Worm (Caenorhabditis elegans) whole organism, L1 larva: ENCODE measurements around the gene cyp-44A1.

Source experiments
- ceh-8 ChIP-seq: fragments of 200-800 bp; sonication (Bioruptor generic); optimal IDR thresholded peaks from 2 replicates; lab custom pipeline; 2018; ENCODE audit warnings: mild to moderate bottlenecking, missing genetic modification characterization, moderate library complexity, missing compliant biosample characterization
- lin-39 ChIP-seq: fragments of 150-350 bp; optimal IDR thresholded peaks from 2 replicates; lab custom pipeline; 2014; ENCODE audit warnings: missing biosample characterization, missing genetic modification reagents, missing genetic modification characterization
- mdl-1 ChIP-seq, 2 experiments: fragments of 150-350 bp; optimal IDR thresholded peaks; 2 replicates each; lab custom pipeline; 2014 to 2017; ENCODE audit warnings: missing biosample characterization in 2 of 2, missing genetic modification characterization in 2 of 2, inconsistent platforms in 1 of 2
- mep-1 ChIP-seq: fragments of 150-350 bp; optimal IDR thresholded peaks from 2 replicates; lab custom pipeline; 2014; ENCODE audit warnings: missing biosample characterization, missing genetic modification characterization
- pag-3 ChIP-seq: sonication (generic microtip); optimal IDR thresholded peaks from 2 replicates; lab custom pipeline; 2017; ENCODE audit warnings: missing genetic modification characterization, mild to moderate bottlenecking, missing compliant biosample characterization, antibody characterized with exemption, borderline replicate concordance; ENCODE audit not compliant: insufficient read depth
- sptf-1 ChIP-seq: fragments of 150-350 bp; optimal IDR thresholded peaks from 2 replicates; lab custom pipeline; 2014; ENCODE audit warnings: missing biosample characterization, missing genetic modification characterization

DNA sequence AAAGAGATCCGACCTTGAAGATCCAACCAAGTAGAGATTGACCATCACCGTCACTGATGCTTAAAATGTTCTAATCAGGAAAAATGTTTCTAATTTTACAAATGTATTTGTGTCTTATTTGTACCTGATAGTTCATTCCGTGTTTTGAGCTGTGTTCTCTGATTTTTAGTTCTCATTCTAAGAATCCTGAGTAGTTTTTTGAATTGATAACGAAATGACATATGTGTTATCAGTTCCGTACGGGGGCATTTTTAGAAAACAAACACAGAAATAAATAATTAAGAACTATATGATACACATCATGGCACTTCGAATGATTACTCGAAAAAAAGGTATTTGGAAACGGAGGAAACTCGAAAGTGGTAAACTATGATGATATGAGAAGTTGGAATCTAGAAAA, 51.7 kb downstream of the cyp-44A1 start:
- no peak for TF ChIP-seq mdl-1 (tag; optimal IDR thresholded peaks at IDR 0.05; lab: Kevin White, UChicago)
- TF ChIP-seq ceh-8 (GFP tag; lab: Kevin White, UChicago): no peak
- no peak for TF ChIP-seq mep-1
- no peak for TF ChIP-seq lin-39 (tag; lab: Kevin White, UChicago)
- TF ChIP-seq sptf-1 (tag; lab: Kevin White, UChicago): no peak
- no peak for TF ChIP-seq pag-3 (tag; lab: Kevin White, UChicago)
